Fruit fly (Drosophila melanogaster) whole organism: ENCODE data around the gene CG33784.

Source experiments
- CG8478 ChIP-seq: fragments of >200 bp; optimal IDR thresholded peaks from 2 replicates; lab custom pipeline; 2018; ENCODE audit warnings: inconsistent platforms
- Dll ChIP-seq: fragments of >200 bp; optimal IDR thresholded peaks from 2 replicates; lab custom pipeline; 2017
- EcR ChIP-seq, 2 experiments: fragments of >200 bp; optimal IDR thresholded peaks; 2 replicates each; lab custom pipeline; 2017; ENCODE audit warnings: missing biosample characterization in 2 of 2, missing genetic modification characterization in 2 of 2, missing genetic modification reagents in 2 of 2
- pan ChIP-seq: fragments of >200 bp; optimal IDR thresholded peaks from 2 replicates; lab custom pipeline; 2017
- psq ChIP-seq: fragments of >200 bp; optimal IDR thresholded peaks from 2 replicates; lab custom pipeline; 2017
- usp ChIP-seq: fragments of >200 bp; optimal IDR thresholded peaks from 2 replicates; lab custom pipeline; 2017; ENCODE audit warnings: missing biosample characterization, missing genetic modification characterization, mixed read lengths

CG33784 gene

dm6 chr3R:10067605-10068004, at the start of gene CG33784:
Gene CG33784 (plus strand): TSS chr3R:10067905.
- TF ChIP-seq usp (GFP tag; lab: Kevin White, UChicago) (no peak), pan (no peak), psq (lab: Kevin White, UChicago) (no peak), CG8478 (lab: Kevin White, UChicago) (no peak), Dll (lab: Kevin White, UChicago) (no peak), EcR (GFP tag; optimal IDR thresholded peaks at IDR 0.05; lab: Kevin White, UChicago) (no peak)

dm6 chr3R:10024032-10024712, 43.5 kb upstream of the CG33784 start:
- TF ChIP-seq Dll (lab: Kevin White, UChicago), result no peak
- TF ChIP-seq pan, result no peak
- TF ChIP-seq psq (lab: Kevin White, UChicago), result no peak

- TF ChIP-seq CG8478 (lab: Kevin White, UChicago), result no peak
Observed at dm6 chr3R:10025050-10025449, 42.7 kb upstream of the CG33784 start, which contains the start of gene CG31407. Gene CG31407 (minus strand): TSS chr3R:10025150.

dm6 chr3R:10028378-10028777, 39.3 kb upstream of the CG33784 start:
- TF ChIP-seq Dll (lab: Kevin White, UChicago) (no peak), EcR (GFP tag; optimal IDR thresholded peaks at IDR 0.05; lab: Kevin White, UChicago) (no peak), usp (GFP tag; lab: Kevin White, UChicago) (no peak), pan (no peak), psq (lab: Kevin White, UChicago) (no peak), CG8478 (lab: Kevin White, UChicago) (no peak)

dm6 chr3R:10031480-10031879, 36.2 kb upstream of the CG33784 start:
- TF ChIP-seq EcR (GFP tag; optimal IDR thresholded peaks at IDR 0.05; lab: Kevin White, UChicago) (no peak), CG8478 (lab: Kevin White, UChicago) (no peak)

- TF ChIP-seq pan, result no peak
- TF ChIP-seq psq (lab: Kevin White, UChicago), result no peak
- TF ChIP-seq Dll (lab: Kevin White, UChicago), result no peak
- TF ChIP-seq EcR (GFP tag; optimal IDR thresholded peaks at IDR 0.05; lab: Kevin White, UChicago), result no peak
- TF ChIP-seq usp (GFP tag; lab: Kevin White, UChicago), result no peak
- TF ChIP-seq CG8478 (lab: Kevin White, UChicago), result no peak
Observed at dm6 chr3R:10032951-10033720, 34.6 kb upstream of the CG33784 start.

- TF ChIP-seq CG8478 (lab: Kevin White, UChicago), result no peak
- no peak for TF ChIP-seq usp (GFP tag; lab: Kevin White, UChicago)
- no peak for TF ChIP-seq psq (lab: Kevin White, UChicago)
- no peak for TF ChIP-seq EcR (GFP tag; optimal IDR thresholded peaks at IDR 0.05; lab: Kevin White, UChicago)
- no peak for TF ChIP-seq Dll (lab: Kevin White, UChicago)
- no peak for TF ChIP-seq pan
Observed at dm6 chr3R:10034995-10035446, 32.7 kb upstream of the CG33784 start.

dm6 chr3R:10035765-10036164, 31.9 kb upstream of the CG33784 start:
- TF ChIP-seq CG8478 (lab: Kevin White, UChicago), result no peak
- no peak for TF ChIP-seq EcR (GFP tag; optimal IDR thresholded peaks at IDR 0.05; lab: Kevin White, UChicago)
- TF ChIP-seq usp (GFP tag; lab: Kevin White, UChicago), result no peak
- no peak for TF ChIP-seq psq (lab: Kevin White, UChicago)
- no peak for TF ChIP-seq Dll (lab: Kevin White, UChicago)
- no peak for TF ChIP-seq pan

dm6 chr3R:10039188-10039587, 28.5 kb upstream of the CG33784 start:
- no peak for TF ChIP-seq pan

- TF ChIP-seq pan, result no peak
- peak; percentile 57 to 64 for TF ChIP-seq EcR (GFP tag; optimal IDR thresholded peaks at IDR 0.05; lab: Kevin White, UChicago)
- TF ChIP-seq CG8478 (lab: Kevin White, UChicago), result no peak
- TF ChIP-seq psq (lab: Kevin White, UChicago), result no peak
- TF ChIP-seq usp (GFP tag; lab: Kevin White, UChicago), result no peak
Observed at dm6 chr3R:10040505-10040904, 27.2 kb upstream of the CG33784 start.

- no peak for TF ChIP-seq pan
- no peak for TF ChIP-seq Dll (lab: Kevin White, UChicago)
- TF ChIP-seq usp (GFP tag; lab: Kevin White, UChicago), result no peak
- TF ChIP-seq psq (lab: Kevin White, UChicago), result no peak
- TF ChIP-seq CG8478 (lab: Kevin White, UChicago), result no peak
- TF ChIP-seq EcR (GFP tag; optimal IDR thresholded peaks at IDR 0.05; lab: Kevin White, UChicago), result no peak
Observed at dm6 chr3R:10042024-10042663, 25.6 kb upstream of the CG33784 start.
